Fruit fly (Drosophila melanogaster) whole organism, embryonic: ENCODE results near the gene srl.

ENCODE experiments used
- Atf-2 ChIP-seq: fragments of 200-800 bp; sonication (Bioruptor generic); optimal IDR thresholded peaks from 2 replicates; lab custom pipeline; 2016; ENCODE audit warnings: missing biosample characterization, missing genetic modification characterization
- CG10147 ChIP-seq: fragments of 200-800 bp; sonication (Bioruptor generic); optimal IDR thresholded peaks from 2 replicates; lab custom pipeline; 2019; ENCODE audit warnings: missing biosample characterization, mild to moderate bottlenecking, missing genetic modification characterization, moderate library complexity
- CG10431 ChIP-seq: fragments of 200-800 bp; sonication (Bioruptor generic); optimal IDR thresholded peaks from 3 replicates; lab custom pipeline; 2018; ENCODE audit warnings: missing biosample characterization, mild to moderate bottlenecking, missing genetic modification characterization
- CG10565 ChIP-seq: fragments of 200-800 bp; sonication (Bioruptor generic); optimal IDR thresholded peaks from 3 replicates; lab custom pipeline; 2016; ENCODE audit warnings: missing biosample characterization, mild to moderate bottlenecking, missing genetic modification characterization
- CG12391 ChIP-seq: fragments of 200-800 bp; sonication (Bioruptor generic); optimal IDR thresholded peaks from 3 replicates; lab custom pipeline; 2018; ENCODE audit warnings: missing biosample characterization, mild to moderate bottlenecking, missing genetic modification characterization, moderate library complexity
- CG14014 ChIP-seq: fragments of 200-800 bp; sonication (Bioruptor generic); IDR thresholded peaks from 2 replicates; pipeline ENCODE4 v1.3.6; 2022; ENCODE audit warnings: missing biosample characterization, missing genetic modification characterization
- CG14710 ChIP-seq: fragments of 200-800 bp; sonication (Bioruptor generic); optimal IDR thresholded peaks from 3 replicates; lab custom pipeline; 2019; ENCODE audit warnings: missing biosample characterization, mild to moderate bottlenecking, missing genetic modification characterization, moderate library complexity
- CG1647 ChIP-seq: fragments of 200-800 bp; sonication (Bioruptor generic); optimal IDR thresholded peaks from 3 replicates; lab custom pipeline; 2016; ENCODE audit warnings: missing biosample characterization, missing genetic modification characterization
- CG2678 ChIP-seq: fragments of 200-800 bp; sonication (Bioruptor generic); optimal IDR thresholded peaks from 3 replicates; lab custom pipeline; 2019; ENCODE audit warnings: missing biosample characterization, mild to moderate bottlenecking, missing genetic modification characterization, moderate library complexity
- CG34422 ChIP-seq: fragments of 200-800 bp; sonication (Bioruptor generic); IDR thresholded peaks from 3 replicates; pipeline ENCODE4 v1.3.6; 2022; ENCODE audit warnings: missing biosample characterization, missing genetic modification characterization
- CG3838 ChIP-seq: fragments of 200-800 bp; sonication (Bioruptor generic); optimal IDR thresholded peaks from 3 replicates; lab custom pipeline; 2016; ENCODE audit warnings: missing biosample characterization, missing genetic modification characterization
- CG5245 ChIP-seq: fragments of 200-800 bp; sonication (Bioruptor generic); optimal IDR thresholded peaks from 3 replicates; lab custom pipeline; 2016; ENCODE audit warnings: missing biosample characterization, missing genetic modification characterization
- CG6272 ChIP-seq: fragments of 200-800 bp; sonication (Bioruptor generic); IDR thresholded peaks from 2 replicates; pipeline ENCODE4 v1.3.6; 2022; ENCODE audit warnings: missing biosample characterization, missing genetic modification characterization
- CG7987 ChIP-seq: fragments of 200-800 bp; sonication (Bioruptor generic); optimal IDR thresholded peaks from 2 replicates; lab custom pipeline; 2018; ENCODE audit warnings: missing biosample characterization, mild to moderate bottlenecking, missing genetic modification characterization, moderate library complexity
- Dip3 ChIP-seq: fragments of 200-800 bp; sonication (Bioruptor generic); optimal IDR thresholded peaks from 3 replicates; lab custom pipeline; 2016; ENCODE audit warnings: missing biosample characterization, missing genetic modification characterization
- Ets97D ChIP-seq: fragments of 200-800 bp; sonication (Bioruptor generic); optimal IDR thresholded peaks from 3 replicates; lab custom pipeline; 2016; ENCODE audit warnings: missing biosample characterization, missing genetic modification characterization
- Fer2 ChIP-seq: fragments of 200-800 bp; sonication (Bioruptor generic); optimal IDR thresholded peaks from 2 replicates; lab custom pipeline; 2018; ENCODE audit warnings: missing biosample characterization, mild to moderate bottlenecking, missing genetic modification characterization, moderate library complexity
- Gsc ChIP-seq: fragments of 200-800 bp; sonication (Bioruptor generic); IDR thresholded peaks from 2 replicates; pipeline ENCODE4 v1.3.6; 2022; ENCODE audit warnings: missing biosample characterization, missing genetic modification characterization
- HmgZ ChIP-seq: fragments of 200-800 bp; sonication (Bioruptor generic); optimal IDR thresholded peaks from 2 replicates; lab custom pipeline; 2018; ENCODE audit warnings: missing biosample characterization, mild to moderate bottlenecking, missing genetic modification characterization
- Med ChIP-seq: fragments of 200-800 bp; sonication (Bioruptor generic); peaks from one replicate; lab custom pipeline; 2016; ENCODE audit warnings: missing biosample characterization, missing genetic modification characterization, mild to moderate bottlenecking, inconsistent platforms, moderate library complexity
- Sin3A ChIP-seq: fragments of >200 bp; optimal IDR thresholded peaks from 2 replicates; lab custom pipeline; 2018
- Vsx1 ChIP-seq: fragments of 200-800 bp; sonication (Bioruptor generic); optimal IDR thresholded peaks from 2 replicates; lab custom pipeline; 2017; ENCODE audit warnings: missing biosample characterization, mild to moderate bottlenecking, missing genetic modification characterization, missing genetic modification reagents
- amos ChIP-seq: fragments of 200-800 bp; sonication (Bioruptor generic); IDR thresholded peaks from 2 replicates; pipeline ENCODE4 v1.3.6; 2022; ENCODE audit warnings: missing biosample characterization, missing genetic modification characterization; ENCODE audit not compliant: partially characterized antibody
- chm ChIP-seq: fragments of 200-800 bp; sonication (Bioruptor generic); IDR thresholded peaks from 2 replicates; pipeline ENCODE4 v1.3.6; 2022; ENCODE audit warnings: missing biosample characterization, missing genetic modification characterization
- chn ChIP-seq: fragments of 200-800 bp; sonication (Bioruptor generic); optimal IDR thresholded peaks from 2 replicates; lab custom pipeline; 2016; ENCODE audit warnings: missing biosample characterization, missing genetic modification characterization
- ci ChIP-seq: fragments of 200-800 bp; sonication (Bioruptor generic); IDR thresholded peaks from 3 replicates; pipeline ENCODE4 v1.3.6; 2022; ENCODE audit warnings: missing biosample characterization, missing genetic modification characterization
- crp ChIP-seq, 2 experiments: fragments of 200-800 bp; sonication (Bioruptor generic); optimal IDR thresholded peaks; 2 replicates in 1 of 2; 3 replicates in 1 of 2; lab custom pipeline; 2017; ENCODE audit warnings: missing biosample characterization in 2 of 2, missing genetic modification characterization in 2 of 2, mild to moderate bottlenecking in 1 of 2, moderate library complexity in 1 of 2
- dpn ChIP-seq, 2 experiments: fragments of 200-800 bp; sonication (Bioruptor generic); optimal IDR thresholded peaks; 3 replicates each; lab custom pipeline; 2016; ENCODE audit warnings: missing biosample characterization in 2 of 2, missing genetic modification characterization in 2 of 2
- esg ChIP-seq: fragments of 200-800 bp; sonication (Bioruptor generic); conservative IDR thresholded peaks from 2 replicates; pipeline ENCODE4 v1.3.6; 2022; ENCODE audit warnings: missing biosample characterization, missing genetic modification characterization
- exex ChIP-seq: fragments of 200-800 bp; sonication (Bioruptor generic); optimal IDR thresholded peaks from 4 replicates; lab custom pipeline; 2018; ENCODE audit warnings: missing biosample characterization, mild to moderate bottlenecking, missing genetic modification characterization, moderate library complexity
- eyg ChIP-seq: fragments of 200-800 bp; sonication (Bioruptor generic); optimal IDR thresholded peaks from 3 replicates; lab custom pipeline; 2016; ENCODE audit warnings: missing biosample characterization, missing genetic modification characterization
- fd64A ChIP-seq: fragments of 200-800 bp; sonication (Bioruptor generic); optimal IDR thresholded peaks from 3 replicates; lab custom pipeline; 2018; ENCODE audit warnings: missing biosample characterization, mild to moderate bottlenecking, missing genetic modification characterization
- gcm ChIP-seq: fragments of 200-800 bp; sonication (Bioruptor generic); optimal IDR thresholded peaks from 2 replicates; lab custom pipeline; 2019; ENCODE audit warnings: missing biosample characterization, mild to moderate bottlenecking, missing genetic modification characterization, moderate library complexity
- grn ChIP-seq: fragments of 200-800 bp; sonication (Bioruptor generic); optimal IDR thresholded peaks from 3 replicates; lab custom pipeline; 2017; ENCODE audit warnings: missing biosample characterization, missing genetic modification characterization
- hkb ChIP-seq, 2 experiments: fragments of 200-800 bp in 1 of 2; fragments of >200 bp in 1 of 2; sonication (Bioruptor generic) in 1 of 2; IDR thresholded peaks in 1 of 2; optimal IDR thresholded peaks in 1 of 2; 2 replicates each; pipeline versions ENCODE4 v1.3.6 to Lab custom; 2017 to 2022; ENCODE audit warnings: missing biosample characterization in 1 of 2, missing genetic modification characterization in 1 of 2
- lov ChIP-seq, 2 experiments: fragments of 200-800 bp in 1 of 2; fragments of >200 bp in 1 of 2; sonication (Bioruptor generic) in 1 of 2; IDR thresholded peaks in 1 of 2; optimal IDR thresholded peaks in 1 of 2; 2 replicates in 1 of 2; 3 replicates in 1 of 2; pipeline versions ENCODE4 v1.3.6 to Lab custom; 2017 to 2022; ENCODE audit warnings: missing biosample characterization in 1 of 2, missing genetic modification characterization in 1 of 2
- pb ChIP-seq: fragments of 200-800 bp; sonication (Bioruptor generic); optimal IDR thresholded peaks from 3 replicates; lab custom pipeline; 2016; ENCODE audit warnings: missing biosample characterization, missing genetic modification characterization
- ro ChIP-seq: fragments of 200-800 bp; sonication (Bioruptor generic); IDR thresholded peaks from 2 replicates; pipeline ENCODE4 v1.3.6; 2022; ENCODE audit warnings: missing biosample characterization, missing genetic modification characterization
- sd ChIP-seq: fragments of 200-800 bp; sonication (Bioruptor generic); optimal IDR thresholded peaks from 3 replicates; lab custom pipeline; 2018; ENCODE audit warnings: missing biosample characterization, mild to moderate bottlenecking, missing genetic modification characterization, moderate library complexity
- sens ChIP-seq: fragments of 200-800 bp; sonication (Bioruptor generic); peaks from one replicate; lab custom pipeline; 2016; ENCODE audit warnings: missing biosample characterization, missing genetic modification characterization
- sqz ChIP-seq: fragments of 200-800 bp; sonication (Bioruptor generic); optimal IDR thresholded peaks from 3 replicates; lab custom pipeline; 2018; ENCODE audit warnings: missing biosample characterization, mild to moderate bottlenecking, missing genetic modification characterization
- tll ChIP-seq, 2 experiments: fragments of 200-800 bp in 1 of 2; fragments of >200 bp in 1 of 2; sonication (Bioruptor generic) in 1 of 2; optimal IDR thresholded peaks; 2 replicates each; lab custom pipeline; 2017 to 2019; ENCODE audit warnings: missing biosample characterization in 2 of 2, missing genetic modification characterization in 2 of 2, mild to moderate bottlenecking in 1 of 2, moderate library complexity in 1 of 2
- tna ChIP-seq: fragments of 200-800 bp; sonication (Bioruptor generic); IDR thresholded peaks from 2 replicates; pipeline ENCODE4 v1.3.6; 2022; ENCODE audit warnings: missing biosample characterization, missing genetic modification characterization; ENCODE audit not compliant: partially characterized antibody
- toy ChIP-seq: fragments of 200-800 bp; sonication (Bioruptor generic); IDR thresholded peaks from 2 replicates; pipeline ENCODE4 v1.3.6; 2022; ENCODE audit warnings: missing biosample characterization, missing genetic modification characterization
- vfl ChIP-seq: fragments of 200-800 bp; sonication (Bioruptor generic); optimal IDR thresholded peaks from 2 replicates; lab custom pipeline; 2016; ENCODE audit warnings: missing biosample characterization, missing genetic modification characterization
- zf30C ChIP-seq: fragments of 200-800 bp; sonication (Bioruptor generic); optimal IDR thresholded peaks from 3 replicates; lab custom pipeline; 2018; ENCODE audit warnings: missing biosample characterization, mild to moderate bottlenecking, missing genetic modification characterization

The srl gene

DNA sequence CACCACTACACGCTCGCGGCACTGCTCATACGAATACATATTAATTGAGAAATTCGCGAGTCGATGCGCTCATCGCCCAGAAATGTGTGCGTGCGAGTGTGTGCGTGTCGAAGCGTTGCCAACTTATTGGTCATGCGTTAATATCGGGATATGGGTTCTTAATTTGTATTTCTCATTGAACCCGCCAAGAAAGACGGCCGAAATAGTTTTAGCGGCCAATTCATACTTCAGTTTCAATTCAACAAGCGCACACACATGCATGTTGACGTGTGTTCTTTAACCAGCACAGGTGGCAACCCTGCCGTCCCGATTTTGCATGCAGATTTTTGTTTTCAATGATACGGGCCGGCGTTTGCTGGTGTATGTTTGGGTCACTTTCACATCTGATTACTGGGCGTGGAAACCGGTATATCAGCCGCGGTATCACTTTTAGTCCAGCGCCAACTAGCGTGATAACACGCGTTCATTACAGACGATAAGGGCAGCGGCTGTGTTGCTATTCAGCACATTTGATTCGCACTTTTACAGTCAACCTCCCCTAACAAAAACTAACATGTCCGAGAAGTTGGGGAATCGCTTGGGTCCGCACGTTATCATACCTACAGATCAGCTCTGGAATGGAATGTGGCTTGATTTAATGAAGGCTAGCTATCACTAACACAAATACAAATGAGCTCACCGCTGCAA, 25.3 kb downstream of the srl start (continued):
- TF ChIP-seq CG10147 (GFP tag; lab: Kevin White, UChicago) (peak; percentile 4), gcm (GFP tag; lab: Kevin White, UChicago) (no peak), fd64A (GFP tag; lab: Kevin White, UChicago) (no peak), dpn (GFP tag; optimal IDR thresholded peaks at IDR 0.05; lab: Kevin White, UChicago) (peak in 1 of 2 experiments; percentile 39), Med (GFP tag; lab: Kevin White, UChicago) (peak; percentile 86), Dip3 (GFP tag; lab: Kevin White, UChicago) (peak; percentile 38), CG3838 (GFP tag; lab: Kevin White, UChicago) (no peak), exex (tag; lab: Kevin White, UChicago) (peak; percentile 67), lov (optimal IDR thresholded peaks at IDR 0.05; lab: Kevin White, UChicago) (no peak), lov (GFP tag; IDR thresholded peaks at IDR 0.05; lab: Robert Waterston, UW) (0 out of 3 replicates have a peak, but pooled peaks have one; percentile 55), chm (GFP tag; lab: Robert Waterston, UW) (peak; percentile 28; the same call in 1 of the 2 replicates), CG12391 (peak; percentile 16), eyg (GFP tag; lab: Kevin White, UChicago) (no peak), ci (GFP tag; lab: Robert Waterston, UW) (peak; percentile 22; the same call in 1 of the 3 replicates), sd (tag; lab: Kevin White, UChicago) (peak; percentile 97), CG1647 (GFP tag; lab: Kevin White, UChicago) (no peak), pb (GFP tag; lab: Kevin White, UChicago) (no peak), sqz (GFP tag; lab: Kevin White, UChicago) (no peak), Fer2 (tag; lab: Kevin White, UChicago) (no peak), CG7987 (GFP tag; lab: Kevin White, UChicago) (no peak), CG14014 (GFP tag; lab: Robert Waterston, UW) (no peak), toy (no peak), sens (no peak), Sin3A (no peak), amos (GFP tag; lab: Robert Waterston, UW) (0 out of 2 replicates have a peak, but pooled peaks have one; percentile 15), CG2678 (peak; percentile 32), grn (GFP tag; lab: Kevin White, UChicago) (peak; percentile 66)

DNA sequence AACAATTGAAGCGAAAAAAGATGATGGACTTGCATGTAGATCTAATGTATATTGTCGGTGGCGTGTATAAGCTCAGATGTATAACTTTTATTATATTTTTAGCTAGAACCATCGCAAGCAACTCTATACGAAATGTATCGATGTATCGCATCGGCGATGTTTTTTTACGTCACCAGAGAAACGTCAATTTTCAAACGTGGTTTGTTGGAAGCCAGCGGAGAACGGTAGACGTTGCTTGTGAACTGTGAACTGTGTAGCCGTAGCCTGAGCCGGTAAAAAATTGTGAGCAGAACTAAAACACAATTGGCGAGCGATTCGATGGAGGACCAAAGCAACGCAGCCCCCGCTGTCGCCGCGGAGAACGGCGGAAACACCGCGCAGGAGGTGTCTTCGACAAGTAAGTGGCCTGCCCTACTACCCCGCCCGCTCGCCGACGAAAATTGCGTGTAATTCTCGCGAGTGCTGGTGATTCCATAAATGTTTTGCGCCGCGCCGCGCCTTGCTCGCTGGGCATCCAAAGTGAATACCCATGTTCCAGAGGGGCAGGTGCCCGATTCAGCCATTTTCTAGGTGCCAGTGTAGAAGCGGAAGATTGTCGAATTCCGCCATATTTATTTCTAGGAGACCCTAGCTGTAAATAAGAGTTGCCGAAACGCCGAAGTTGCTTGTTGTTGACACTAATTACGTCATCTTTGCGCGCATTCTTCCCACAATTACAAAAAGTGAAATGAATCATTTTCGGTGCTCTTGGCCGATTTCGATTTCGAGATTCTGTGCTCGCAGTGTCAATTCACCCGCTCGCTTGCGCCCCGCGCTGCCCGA, 26.0 kb downstream of the srl start, which contains the start of gene lost:
Gene lost, plus strand, starts transcription at position 193 of the 822 bp plus-strand sequence.
- TF ChIP-seq hkb (optimal IDR thresholded peaks at IDR 0.05; lab: Kevin White, UChicago) (no peak), hkb (GFP tag; IDR thresholded peaks at IDR 0.05; lab: Robert Waterston, UW) (no peak), chn (GFP tag; lab: Kevin White, UChicago) (no peak), Ets97D (GFP tag; lab: Kevin White, UChicago) (peak; percentile 94), CG34422 (peak; percentile 52; the same call in 2 of the 3 replicates), CG10565 (no peak), CG3838 (GFP tag; lab: Kevin White, UChicago) (no peak), CG6272 (GFP tag; lab: Robert Waterston, UW) (peak; percentile 41; the same call in 1 of the 2 replicates), esg (GFP tag; lab: Robert Waterston, UW) (no peak), CG5245 (GFP tag; lab: Kevin White, UChicago) (no peak), tna (GFP tag; lab: Robert Waterston, UW) (peak; percentile 96), crp (GFP tag; optimal IDR thresholded peaks at IDR 0.05; lab: Kevin White, UChicago) (no peak), Atf-2 (GFP tag; lab: Kevin White, UChicago) (no peak), CG14710 (tag; lab: Kevin White, UChicago) (peak; percentile 54), vfl (GFP tag; lab: Kevin White, UChicago) (no peak), ro (GFP tag; lab: Robert Waterston, UW) (no peak), zf30C (GFP tag; lab: Kevin White, UChicago) (no peak), CG10431 (GFP tag; lab: Kevin White, UChicago) (no peak), Vsx1 (peak; percentile 34), tll (GFP tag; optimal IDR thresholded peaks at IDR 0.05; lab: Kevin White, UChicago) (no peak), HmgZ (peak; percentile 70), Gsc (GFP tag; lab: Robert Waterston, UW) (no peak)
